Worm (Caenorhabditis elegans): ENCODE results near the gene Y54H5A.2.

Gene Y54H5A.2

ce11 chrIII:5181217-5181616, 31.8 kb upstream of the Y54H5A.2 start:
- no peak for TF ChIP-seq pha-2 (tag; optimal IDR thresholded peaks at IDR 0.05)
- TF ChIP-seq ceh-2 (tag; optimal IDR thresholded peaks at IDR 0.05): no peak
- no peak for TF ChIP-seq gmeb-2 (tag; optimal IDR thresholded peaks at IDR 0.05)
- TF ChIP-seq elt-2 (tag; optimal IDR thresholded peaks at IDR 0.05): no peak
- TF ChIP-seq ceh-30 (tag; optimal IDR thresholded peaks at IDR 0.05): no peak
- TF ChIP-seq ceh-34 (tag; optimal IDR thresholded peaks at IDR 0.05): no peak
- TF ChIP-seq ceh-48 (tag; optimal IDR thresholded peaks at IDR 0.05): no peak
- TF ChIP-seq fax-1 (tag; optimal IDR thresholded peaks at IDR 0.05): no peak
- TF ChIP-seq pat-9 (tag; optimal IDR thresholded peaks at IDR 0.05): no peak
- TF ChIP-seq unc-86 (tag; optimal IDR thresholded peaks at IDR 0.05): no peak
- TF ChIP-seq Y22D7AL.16 (tag; optimal IDR thresholded peaks at IDR 0.05): no peak
- no peak for TF ChIP-seq dve-1 (tag; optimal IDR thresholded peaks at IDR 0.05)
- no peak for TF ChIP-seq ceh-9 (tag; optimal IDR thresholded peaks at IDR 0.05)
- TF ChIP-seq K09A11.1 (tag; optimal IDR thresholded peaks at IDR 0.05; ENCODE audit: insufficient read depth): no peak
- TF ChIP-seq C38D4.7 (GFP tag; optimal IDR thresholded peaks at IDR 0.05): no peak

DNA sequence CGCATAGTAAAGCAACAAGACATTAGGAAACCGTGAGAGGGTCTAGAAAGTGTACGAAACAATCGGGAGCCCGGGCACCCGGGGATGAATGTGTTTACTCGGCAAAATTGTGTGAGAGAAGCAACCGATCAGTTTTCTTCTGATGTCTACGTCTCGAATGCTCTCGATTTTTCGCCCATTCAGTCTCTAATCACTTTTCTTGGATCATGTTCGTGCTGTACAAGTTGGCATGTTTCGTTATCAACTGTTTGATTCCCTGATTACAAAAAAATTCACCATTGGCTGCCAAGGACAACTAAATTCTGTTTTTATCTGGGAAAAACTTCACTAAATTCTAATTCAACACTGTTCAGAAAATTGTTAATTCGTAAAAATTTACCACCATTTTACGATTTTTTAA, 31.2 kb upstream of the Y54H5A.2 start:
- no peak for TF ChIP-seq pat-9 (tag; optimal IDR thresholded peaks at IDR 0.05)
- no peak for TF ChIP-seq mec-3 (tag; optimal IDR thresholded peaks at IDR 0.05; ENCODE audit: borderline replicate concordance)

DNA sequence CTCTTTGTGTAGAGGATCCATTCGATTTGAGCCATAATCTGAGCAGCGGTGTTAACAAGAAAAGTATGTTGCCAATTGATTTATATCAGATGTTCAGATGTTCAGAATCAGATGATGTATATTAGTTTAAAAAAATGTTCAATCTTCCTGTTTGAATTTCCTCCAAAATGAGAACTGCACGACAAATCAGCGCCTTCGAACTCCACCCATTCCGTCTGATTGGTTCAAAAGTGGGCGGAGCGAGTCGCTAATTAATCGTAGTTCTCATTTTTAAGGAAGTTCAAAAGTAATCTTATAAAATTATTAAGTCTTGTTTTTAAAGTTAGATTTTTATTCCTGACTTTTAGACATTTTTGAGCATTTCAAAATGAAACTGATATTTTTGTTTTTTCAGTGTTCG, 29.8 kb upstream of the Y54H5A.2 start:
- TF ChIP-seq K02D7.2 (tag; optimal IDR thresholded peaks at IDR 0.05): no peak
- TF ChIP-seq nfya-1 (tag; optimal IDR thresholded peaks at IDR 0.05): peak; percentile 54

DNA sequence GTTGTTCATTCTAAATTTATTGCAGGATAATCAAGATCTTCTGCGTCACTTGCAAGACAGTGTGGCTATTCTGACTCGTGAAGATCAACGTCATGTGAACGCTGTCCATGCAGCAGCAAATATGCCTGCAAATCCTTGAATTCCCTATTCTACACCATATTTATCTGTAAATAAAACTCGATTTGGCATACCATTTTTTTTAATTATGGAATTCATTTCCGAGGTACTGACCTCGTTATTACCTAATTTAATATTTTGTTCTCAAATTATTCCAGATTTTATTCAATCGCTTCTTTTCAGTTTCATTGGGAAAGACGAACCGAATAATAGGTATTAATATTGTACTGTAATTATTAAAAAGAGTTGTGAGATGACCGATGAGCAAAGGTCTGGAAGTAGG, 24.2 kb upstream of the Y54H5A.2 start, which contains the start of gene cid-1:
Gene cid-1, plus strand, starts transcription at position 301 of the 400 bp plus-strand sequence.
- TF ChIP-seq C38D4.7 (GFP tag; optimal IDR thresholded peaks at IDR 0.05) (no peak), unc-3 (GFP tag; conservative IDR thresholded peaks at IDR 0.05) (no peak), unc-3 (tag; optimal IDR thresholded peaks at IDR 0.05) (no peak), ceh-45 (GFP tag; IDR thresholded peaks at IDR 0.05) (no peak), nfya-1 (tag; optimal IDR thresholded peaks at IDR 0.05) (no peak), C08G9.2 (tag; optimal IDR thresholded peaks at IDR 0.05) (no peak), F13H6.1 (tag; optimal IDR thresholded peaks at IDR 0.05) (no peak)

DNA sequence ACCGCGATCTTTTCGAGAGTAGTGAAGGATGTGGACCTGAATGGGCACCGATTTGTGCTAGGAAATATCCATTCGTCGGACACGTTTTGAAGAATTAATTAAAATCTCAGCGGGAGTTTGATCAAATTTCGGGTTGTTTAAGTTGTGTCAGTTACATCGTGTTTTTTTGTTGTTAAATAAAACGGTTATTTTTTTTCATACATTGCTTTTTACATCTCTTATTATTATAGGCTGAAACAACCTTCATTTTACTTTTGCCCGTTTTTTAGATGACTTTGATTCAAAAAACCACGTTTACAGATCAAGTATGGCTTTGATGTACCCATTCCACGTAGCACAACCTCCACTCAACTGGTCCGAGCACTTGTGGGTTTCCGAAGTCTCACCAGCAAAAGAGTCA, 23.8 kb upstream of the Y54H5A.2 start, which contains the start of gene emb-1:
Gene emb-1, plus strand, starts transcription at position 301 of the 400 bp plus-strand sequence.
- TF ChIP-seq gmeb-2 (tag; optimal IDR thresholded peaks at IDR 0.05): no peak
- TF ChIP-seq sdc-2 (tag; optimal IDR thresholded peaks at IDR 0.05): no peak
- TF ChIP-seq elt-2 (tag; optimal IDR thresholded peaks at IDR 0.05): no peak
- TF ChIP-seq elt-4 (tag; optimal IDR thresholded peaks at IDR 0.05): no peak
- TF ChIP-seq ref-2 (tag; optimal IDR thresholded peaks at IDR 0.05): no peak
- no peak for TF ChIP-seq ceh-18 (tag; optimal IDR thresholded peaks at IDR 0.05)
- TF ChIP-seq unc-42 (tag; optimal IDR thresholded peaks at IDR 0.05): no peak
- TF ChIP-seq nhr-232 (tag; optimal IDR thresholded peaks at IDR 0.05): no peak
- no peak for TF ChIP-seq K09A11.1 (tag; optimal IDR thresholded peaks at IDR 0.05; ENCODE audit: insufficient read depth)
- TF ChIP-seq ceh-45 (GFP tag; IDR thresholded peaks at IDR 0.05): no peak
- TF ChIP-seq ceh-24 (tag; optimal IDR thresholded peaks at IDR 0.05): no peak
- TF ChIP-seq ceh-6 (GFP tag; optimal IDR thresholded peaks at IDR 0.05): no peak
- TF ChIP-seq ets-4 (tag; optimal IDR thresholded peaks at IDR 0.05): no peak

ce11 chrIII:5172470-5172869, 23.1 kb upstream of the Y54H5A.2 start, which contains the start of gene K10D2.5:
TSS of gene K10D2.5 (plus strand) at chrIII:5172720.
- TF ChIP-seq fkh-10 (GFP tag; optimal IDR thresholded peaks at IDR 0.05) (no peak), pha-4 (tag; optimal IDR thresholded peaks at IDR 0.05) (no peak), pqm-1 (tag; optimal IDR thresholded peaks at IDR 0.05) (peak; percentile 94), pag-3 (tag; optimal IDR thresholded peaks at IDR 0.05; ENCODE audit: borderline replicate concordance) (peak; percentile 78), npax-4 (tag; optimal IDR thresholded peaks at IDR 0.05) (no peak), ztf-16 (tag; optimal IDR thresholded peaks at IDR 0.05) (peak; percentile 92), unc-42 (tag; optimal IDR thresholded peaks at IDR 0.05) (peak; percentile 87), ttx-3 (tag; optimal IDR thresholded peaks at IDR 0.05) (no peak), ceh-31 (tag; optimal IDR thresholded peaks at IDR 0.05) (peak; percentile 100), fkh-6 (tag; optimal IDR thresholded peaks at IDR 0.05) (peak; percentile 85), ceh-48 (tag; optimal IDR thresholded peaks at IDR 0.05) (peak; percentile 39), ceh-45 (GFP tag; IDR thresholded peaks at IDR 0.05) (0 out of 2 replicates have a peak, but pooled peaks have one; percentile 16), ceh-22 (tag; optimal IDR thresholded peaks at IDR 0.05) (no peak), fax-1 (tag; optimal IDR thresholded peaks at IDR 0.05) (peak; percentile 93), madf-2 (tag; optimal IDR thresholded peaks at IDR 0.05) (peak; percentile 80), elt-4 (tag; optimal IDR thresholded peaks at IDR 0.05) (peak; percentile 91), tbx-2 (tag; optimal IDR thresholded peaks at IDR 0.05) (peak; percentile 99), ref-2 (tag; optimal IDR thresholded peaks at IDR 0.05) (peak; percentile 99)

All from whole organism, late embryonic.